Worm (Caenorhabditis elegans) whole organism, L4 larva: Measurements from ENCODE around the gene seld-1.

Experiments used
- R02D3.7 ChIP-seq: fragments of 150-350 bp; sonication (generic microtip); optimal IDR thresholded peaks from 3 replicates; lab custom pipeline; 2014; ENCODE audit warnings: missing biosample characterization, missing genetic modification characterization
- Y75B8A.6 ChIP-seq: fragments of 200-800 bp; sonication (Bioruptor generic); IDR thresholded peaks from 2 replicates; pipeline ENCODE4 v1.3.6; 2022; ENCODE audit warnings: missing genetic modification reagents, missing genetic modification characterization, missing compliant biosample characterization
- attf-4 ChIP-seq: sonication (generic microtip); optimal IDR thresholded peaks from 3 replicates; lab custom pipeline; 2017; ENCODE audit warnings: missing biosample characterization, missing genetic modification characterization
- ceh-28 ChIP-seq: fragments of 150-350 bp; optimal IDR thresholded peaks from 2 replicates; lab custom pipeline; 2014; ENCODE audit warnings: missing biosample characterization, missing genetic modification reagents, missing genetic modification characterization
- ceh-62 ChIP-seq: sonication (generic microtip); optimal IDR thresholded peaks from 2 replicates; lab custom pipeline; 2017; ENCODE audit warnings: missing biosample characterization, missing genetic modification characterization
- cey-2 ChIP-seq: sonication (generic microtip); optimal IDR thresholded peaks from 3 replicates; lab custom pipeline; 2017; ENCODE audit warnings: missing genetic modification characterization, mild to moderate bottlenecking, missing compliant biosample characterization, antibody characterized with exemption, borderline replicate concordance; ENCODE audit not compliant: insufficient read depth
- daf-16 ChIP-seq, 3 experiments: sonication (generic microtip); optimal IDR thresholded peaks; 2 replicates each; lab custom pipeline; 2016 to 2017; ENCODE audit warnings: missing genetic modification characterization in 3 of 3, missing genetic modification reagents in 3 of 3, mild to moderate bottlenecking in 2 of 3, missing compliant biosample characterization in 2 of 3, missing biosample characterization in 1 of 3, moderate library complexity in 1 of 3
- daf-19 ChIP-seq: fragments of 200-800 bp; sonication (Bioruptor generic); conservative IDR thresholded peaks from 2 replicates; pipeline ENCODE4 v1.3.6; 2022; ENCODE audit warnings: missing genetic modification characterization, missing compliant biosample characterization
- daf-8 ChIP-seq: fragments of 200-800 bp; sonication (Bioruptor generic); IDR thresholded peaks from 2 replicates; pipeline ENCODE4 v1.3.6; 2022; ENCODE audit warnings: missing genetic modification characterization, missing compliant biosample characterization
- dmd-6 ChIP-seq: fragments of 200-800 bp; sonication (Bioruptor generic); IDR thresholded peaks from 2 replicates; pipeline ENCODE4 v1.3.6; 2022; ENCODE audit warnings: missing genetic modification reagents, missing genetic modification characterization, missing compliant biosample characterization
- dmd-9 ChIP-seq: fragments of 200-800 bp; sonication (Bioruptor generic); IDR thresholded peaks from 2 replicates; pipeline ENCODE4 v1.3.6; 2022; ENCODE audit warnings: missing genetic modification reagents, missing genetic modification characterization, missing compliant biosample characterization
- duxl-1 ChIP-seq: sonication (generic microtip); optimal IDR thresholded peaks from 2 replicates; lab custom pipeline; 2016; ENCODE audit warnings: mild to moderate bottlenecking, missing genetic modification characterization, moderate library complexity, missing compliant biosample characterization; ENCODE audit not compliant: poor library complexity
- egl-27 ChIP-seq: sonication (generic microtip); optimal IDR thresholded peaks from 3 replicates; lab custom pipeline; 2017; ENCODE audit warnings: missing biosample characterization, missing genetic modification reagents, missing genetic modification characterization
- fkh-10 ChIP-seq: fragments of 150-350 bp; optimal IDR thresholded peaks from 2 replicates; lab custom pipeline; 2014; ENCODE audit warnings: missing biosample characterization, missing genetic modification reagents, missing genetic modification characterization
- fos-1 ChIP-seq: fragments of 150-350 bp; optimal IDR thresholded peaks from 2 replicates; lab custom pipeline; 2014; ENCODE audit warnings: missing biosample characterization, missing genetic modification characterization
- hif-1 ChIP-seq, 2 experiments: sonication (generic microtip); optimal IDR thresholded peaks; 2 replicates each; lab custom pipeline; 2016 to 2017; ENCODE audit warnings: missing compliant biosample characterization in 2 of 2, missing genetic modification characterization in 2 of 2, missing genetic modification reagents in 2 of 2, missing genotype in 2 of 2, mild to moderate bottlenecking in 1 of 2
- lim-7 ChIP-seq: fragments of 200-800 bp; sonication (Bioruptor generic); IDR thresholded peaks from 2 replicates; pipeline ENCODE4 v1.3.6; 2022; ENCODE audit warnings: missing genetic modification characterization, missing compliant biosample characterization
- lin-15B ChIP-seq: fragments of 150-350 bp; sonication (generic microtip); optimal IDR thresholded peaks from 3 replicates; lab custom pipeline; 2014; ENCODE audit warnings: missing biosample characterization, missing genetic modification characterization
- lin-29 ChIP-seq: fragments of 200-800 bp; sonication (Bioruptor generic); IDR thresholded peaks from 2 replicates; pipeline ENCODE4 v1.3.6; 2022; ENCODE audit warnings: missing genetic modification reagents, missing genetic modification characterization, missing compliant biosample characterization
- lin-38 ChIP-seq: fragments of 200-800 bp; sonication (Bioruptor generic); IDR thresholded peaks from 2 replicates; pipeline ENCODE4 v1.3.6; 2022; ENCODE audit warnings: missing genetic modification reagents, missing genetic modification characterization, missing compliant biosample characterization
- madf-5 ChIP-seq, 2 experiments: fragments of 200-800 bp; sonication (Bioruptor generic); IDR thresholded peaks; 2 replicates each; pipeline ENCODE4 v1.3.6; 2022; ENCODE audit warnings: missing compliant biosample characterization in 2 of 2, missing genetic modification characterization in 2 of 2
- mes-2 ChIP-seq: sonication (generic microtip); optimal IDR thresholded peaks from 2 replicates; lab custom pipeline; 2016; ENCODE audit warnings: missing genotype, mild to moderate bottlenecking, missing genetic modification characterization, missing compliant biosample characterization; ENCODE audit not compliant: poor library complexity, severe bottlenecking
- mxl-2 ChIP-seq: fragments of 200-800 bp; sonication (Bioruptor generic); conservative IDR thresholded peaks from 2 replicates; pipeline ENCODE4 v1.3.6; 2022; ENCODE audit warnings: missing genetic modification reagents, missing genetic modification characterization, missing compliant biosample characterization
- mxl-3 ChIP-seq: fragments of 200-800 bp; sonication (Bioruptor generic); optimal IDR thresholded peaks from 2 replicates; lab custom pipeline; 2018; ENCODE audit warnings: mild to moderate bottlenecking, missing genetic modification characterization, missing compliant biosample characterization
- nhr-102 ChIP-seq: sonication (generic microtip); optimal IDR thresholded peaks from 2 replicates; lab custom pipeline; 2016; ENCODE audit warnings: mild to moderate bottlenecking, missing genetic modification characterization, moderate library complexity, missing compliant biosample characterization
- nhr-28 ChIP-seq: fragments of 150-350 bp; optimal IDR thresholded peaks from 2 replicates; lab custom pipeline; 2014; ENCODE audit warnings: missing biosample characterization, missing genetic modification characterization
- nhr-76 ChIP-seq: fragments of 150-350 bp; optimal IDR thresholded peaks from 2 replicates; lab custom pipeline; 2014; ENCODE audit warnings: missing biosample characterization, missing genetic modification characterization
- pqm-1 ChIP-seq: sonication (generic microtip); optimal IDR thresholded peaks from 2 replicates; lab custom pipeline; 2017; ENCODE audit warnings: missing biosample characterization, missing genetic modification characterization
- set-16 ChIP-seq: fragments of 200-800 bp; sonication (Bioruptor generic); IDR thresholded peaks from 2 replicates; pipeline ENCODE4 v1.3.6; 2022; ENCODE audit warnings: missing genetic modification reagents, missing genetic modification characterization, missing compliant biosample characterization
- skn-1 ChIP-seq: fragments of 150-350 bp; optimal IDR thresholded peaks from 2 replicates; lab custom pipeline; 2014; ENCODE audit warnings: missing biosample characterization, missing genetic modification characterization
- unc-39 ChIP-seq: sonication (generic microtip); optimal IDR thresholded peaks from 2 replicates; lab custom pipeline; 2017; ENCODE audit warnings: missing biosample characterization, missing genetic modification characterization
- unc-62 ChIP-seq, 3 experiments: fragments of 150-350 bp in 1 of 3; sonication (generic microtip); optimal IDR thresholded peaks in 2 of 3; peaks in 1 of 3; 1 replicate in 1 of 3; 2 replicates in 2 of 3; lab custom pipeline; 2014 to 2017; ENCODE audit warnings: missing biosample characterization in 3 of 3, missing genetic modification characterization in 3 of 3, missing genetic modification reagents in 3 of 3, missing genotype in 1 of 3
- zip-2 ChIP-seq: fragments of 150-350 bp; optimal IDR thresholded peaks from 2 replicates; lab custom pipeline; 2014; ENCODE audit warnings: missing biosample characterization, missing genetic modification characterization
- ztf-11 ChIP-seq: fragments of 150-350 bp; optimal IDR thresholded peaks from 2 replicates; lab custom pipeline; 2014; ENCODE audit warnings: missing biosample characterization, missing genetic modification characterization
- ztf-7 ChIP-seq: fragments of 150-350 bp; optimal IDR thresholded peaks from 2 replicates; lab custom pipeline; 2014; ENCODE audit warnings: missing biosample characterization, missing genetic modification characterization

Gene seld-1

ce11 chrIV:13487019-13487418 lies 18.2 kb upstream of the seld-1 start:
- TF ChIP-seq unc-62 (GFP tag; optimal IDR thresholded peaks at IDR 0.05 in 1 of 2; lab: Kevin White, UChicago) (no peak), unc-62 (tag; optimal IDR thresholded peaks at IDR 0.05; lab: Kevin White, UChicago) (no peak), dmd-9 (GFP tag; lab: Robert Waterston, UW) (no peak), mes-2 (tag; lab: Kevin White, UChicago) (peak; percentile 85), cey-2 (no peak), Y75B8A.6 (GFP tag; lab: Robert Waterston, UW) (no peak), lin-15B (tag; lab: Kevin White, UChicago) (no peak), lin-38 (GFP tag; lab: Robert Waterston, UW) (0 out of 2 replicates have a peak, but pooled peaks have one; percentile 29), set-16 (GFP tag; lab: Robert Waterston, UW) (no peak), ceh-28 (tag; lab: Kevin White, UChicago) (no peak), dmd-6 (0 out of 2 replicates have a peak, but pooled peaks have one; percentile 9), ztf-11 (tag; lab: Kevin White, UChicago) (no peak), daf-16 (GFP tag; optimal IDR thresholded peaks at IDR 0.05; lab: Kevin White, UChicago) (no peak), daf-16 (tag; optimal IDR thresholded peaks at IDR 0.05; lab: Kevin White, UChicago) (no peak), skn-1 (tag; lab: Kevin White, UChicago) (no peak), ztf-7 (no peak), hif-1 (tag; optimal IDR thresholded peaks at IDR 0.05; lab: Kevin White, UChicago) (peak in 1 of 2 experiments; percentile 71), ceh-62 (no peak), nhr-76 (tag; lab: Kevin White, UChicago) (no peak), lin-29 (GFP tag; lab: Robert Waterston, UW) (no peak), fos-1 (no peak)

- TF ChIP-seq egl-27 (tag; lab: Kevin White, UChicago) (no peak), unc-62 (GFP tag; optimal IDR thresholded peaks at IDR 0.05 in 1 of 2; lab: Kevin White, UChicago) (peak in 1 of 2 experiments; percentile 53), unc-62 (tag; optimal IDR thresholded peaks at IDR 0.05; lab: Kevin White, UChicago) (no peak)
Measured at ce11 chrIV:13487596-13487995, 17.6 kb upstream of the seld-1 start.

DNA sequence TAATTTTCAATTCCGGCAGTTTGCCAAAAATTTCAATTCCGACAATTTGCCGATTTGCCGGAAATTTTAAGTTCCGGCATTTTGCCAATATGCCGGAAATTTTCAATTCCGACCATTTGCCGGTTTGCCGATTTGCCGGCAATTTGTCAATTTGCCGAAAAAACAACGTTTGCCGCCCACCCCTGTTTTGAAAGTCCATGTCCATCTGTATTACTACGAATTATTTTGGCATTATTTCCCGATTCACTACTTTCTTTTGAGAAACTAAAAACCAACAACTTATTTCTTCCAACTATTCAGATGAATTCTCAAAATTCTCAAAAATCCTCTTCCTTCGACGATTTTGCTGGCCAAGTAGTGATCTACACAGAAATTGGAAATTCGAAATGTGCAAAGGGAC lies 13.0 kb upstream of the seld-1 start, which contains the start of gene Y45F10A.7:
Gene Y45F10A.7, plus strand, starts transcription at position 301 of the 400 bp plus-strand sequence.
- TF ChIP-seq daf-8 (GFP tag; lab: Robert Waterston, UW): no peak
- no peak for TF ChIP-seq zip-2 (tag; lab: Kevin White, UChicago)
- no peak for TF ChIP-seq lim-7 (GFP tag; lab: Robert Waterston, UW)
- TF ChIP-seq madf-5 (GFP tag; IDR thresholded peaks at IDR 0.05; lab: Robert Waterston, UW): no peak
- no peak for TF ChIP-seq unc-39 (tag; lab: Kevin White, UChicago)
- no peak for TF ChIP-seq daf-19
- no peak for TF ChIP-seq fkh-10
- no peak for TF ChIP-seq duxl-1 (tag; lab: Kevin White, UChicago)
- no peak for TF ChIP-seq fos-1

DNA sequence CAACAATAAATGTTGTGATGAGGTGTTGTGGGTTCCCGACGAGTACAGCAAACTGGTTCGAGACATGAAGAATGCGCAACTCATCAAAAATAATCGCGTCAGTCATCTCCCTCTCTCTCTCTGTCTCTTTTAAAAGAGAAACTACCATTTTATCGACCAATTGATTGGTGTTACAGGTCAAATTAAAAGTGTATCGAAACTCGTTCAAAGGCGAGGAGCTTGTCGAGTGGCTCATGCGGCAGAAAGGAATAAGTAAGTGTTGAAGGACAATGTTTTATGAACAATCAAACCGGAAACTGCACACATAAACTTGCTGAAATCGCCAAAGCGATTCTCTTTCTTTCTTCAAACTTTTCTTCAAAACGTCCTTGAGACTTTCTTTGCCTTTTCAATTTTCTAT lies 11.5 kb upstream of the seld-1 start:
- TF ChIP-seq nhr-28 (no peak), R02D3.7 (no peak), attf-4 (tag; lab: Kevin White, UChicago) (no peak), ztf-11 (tag; lab: Kevin White, UChicago) (no peak), nhr-102 (no peak), mxl-2 (GFP tag; lab: Robert Waterston, UW) (no peak), mxl-3 (GFP tag; lab: Kevin White, UChicago) (no peak), pqm-1 (tag; lab: Kevin White, UChicago) (no peak)
